Fruit fly (Drosophila melanogaster): Measurements from ENCODE around the gene CG7394.
A peak's percentile ranks its signal among the peaks of the same experiment; 100 is the strongest.

CG7394 gene

DNA sequence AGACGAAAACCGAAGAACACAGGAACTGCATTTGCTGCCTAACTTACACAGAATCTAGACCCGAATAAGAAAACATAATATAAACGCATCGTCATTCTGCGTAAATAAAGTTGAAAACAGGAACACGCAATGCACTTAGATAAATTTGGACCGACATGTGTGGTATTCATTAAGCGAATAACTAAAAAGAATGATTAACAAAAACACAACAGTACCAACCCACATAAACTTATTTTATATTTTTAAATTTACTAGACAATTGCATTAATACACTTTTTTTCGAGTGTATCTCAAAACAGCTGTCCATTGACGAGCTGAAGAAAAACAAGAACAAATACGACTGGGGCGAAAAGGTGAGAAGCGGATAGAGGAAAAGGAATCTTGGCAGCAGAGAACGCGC, 7.5 kb upstream of the CG7394 start (continued):
- TF ChIP-seq CG4730 (GFP tag; IDR thresholded peaks at IDR 0.05) (peak; percentile 61), Antp (GFP tag; optimal IDR thresholded peaks at IDR 0.05) (peak; percentile 59), trem (tag; optimal IDR thresholded peaks at IDR 0.05) (peak; percentile 93), CG2129 (GFP tag; IDR thresholded peaks at IDR 0.05; ENCODE audit: partially characterized antibody) (no peak), btn (GFP tag; optimal IDR thresholded peaks at IDR 0.05) (peak; percentile 46), CG18599 (GFP tag; optimal IDR thresholded peaks at IDR 0.05) (peak; percentile 77), CG2678 (tag; optimal IDR thresholded peaks at IDR 0.05) (peak; percentile 82), HHEX (GFP tag; optimal IDR thresholded peaks at IDR 0.05) (peak; percentile 63), CG10979 (tag; optimal IDR thresholded peaks at IDR 0.05) (peak; percentile 96), CG5953 (GFP tag; IDR thresholded peaks at IDR 0.05) (no peak), Atf-2 (GFP tag; optimal IDR thresholded peaks at IDR 0.05) (peak; percentile 68), CG12769 (tag; optimal IDR thresholded peaks at IDR 0.05) (peak; percentile 46), NfI (GFP tag; optimal IDR thresholded peaks at IDR 0.05) (peak; percentile 54), Kr (GFP tag; optimal IDR thresholded peaks at IDR 0.05) (peak; percentile 58), dan (GFP tag; IDR thresholded peaks at IDR 0.05) (no peak; the same call in 1 of the 2 replicates), CG33213 (GFP tag; optimal IDR thresholded peaks at IDR 0.05) (peak; percentile 64), Max (GFP tag; optimal IDR thresholded peaks at IDR 0.05) (peak; percentile 84), NC2α (GFP tag; optimal IDR thresholded peaks at IDR 0.05) (no peak), Adf1 (GFP tag; IDR thresholded peaks at IDR 0.05) (no peak), ab (GFP tag; optimal IDR thresholded peaks at IDR 0.05) (peak; percentile 18), CG3163 (GFP tag; optimal IDR thresholded peaks at IDR 0.05) (peak; percentile 36), CG12219 (GFP tag; optimal IDR thresholded peaks at IDR 0.05) (peak; percentile 71), lov (optimal IDR thresholded peaks at IDR 0.05) (no peak), lov (GFP tag; IDR thresholded peaks at IDR 0.05) (peak; percentile 92), Eip74EF (GFP tag; optimal IDR thresholded peaks at IDR 0.05) (peak in 1 of 2 experiments; percentile 76), CG4854 (GFP tag; optimal IDR thresholded peaks at IDR 0.05) (peak; percentile 74), Sox100B (GFP tag; optimal IDR thresholded peaks at IDR 0.05) (peak; percentile 83), CG16863 (GFP tag; optimal IDR thresholded peaks at IDR 0.05) (peak; percentile 60), CG9876 (GFP tag; optimal IDR thresholded peaks at IDR 0.05) (no peak), CG3281 (GFP tag; optimal IDR thresholded peaks at IDR 0.05) (peak; percentile 50), sim (GFP tag; IDR thresholded peaks at IDR 0.05) (peak; percentile 91), CG2116 (GFP tag; optimal IDR thresholded peaks at IDR 0.05) (peak; percentile 55), CG4360 (GFP tag; IDR thresholded peaks at IDR 0.05) (peak; percentile 56; the same call in 1 of the 2 replicates), CG9727 (GFP tag; optimal IDR thresholded peaks at IDR 0.05) (peak; percentile 95), ac (GFP tag; optimal IDR thresholded peaks at IDR 0.05) (peak; percentile 98), B-H2 (GFP tag; optimal IDR thresholded peaks at IDR 0.05) (no peak), vvl (GFP tag; IDR thresholded peaks at IDR 0.05) (peak; percentile 96), Ada2b (GFP tag; IDR thresholded peaks at IDR 0.05) (peak; percentile 60), CG14667 (GFP tag; IDR thresholded peaks at IDR 0.05) (peak; percentile 60), CG4617 (GFP tag; optimal IDR thresholded peaks at IDR 0.05; ENCODE audit: borderline replicate concordance) (peak; percentile 60), vfl (GFP tag; optimal IDR thresholded peaks at IDR 0.05) (peak; percentile 33), CG18476 (GFP tag; optimal IDR thresholded peaks at IDR 0.05) (peak; percentile 84), CG17361 (GFP tag; IDR thresholded peaks at IDR 0.05) (peak; percentile 91), nmo (GFP tag; optimal IDR thresholded peaks at IDR 0.05) (peak; percentile 89), GATAe (GFP tag; conservative IDR thresholded peaks at IDR 0.05) (no peak), ken (GFP tag; IDR thresholded peaks at IDR 0.05) (peak; percentile 80), fd64A (GFP tag; optimal IDR thresholded peaks at IDR 0.05) (peak; percentile 74), salm (tag; optimal IDR thresholded peaks at IDR 0.05) (peak; percentile 18), kah (GFP tag; optimal IDR thresholded peaks at IDR 0.05) (peak; percentile 67), cg (GFP tag; optimal IDR thresholded peaks at IDR 0.05) (no peak), Gsc (GFP tag; IDR thresholded peaks at IDR 0.05) (no peak; the same call in 1 of the 2 replicates)

Data from whole organism, embryonic.